Worm (Caenorhabditis elegans): ENCODE measurements around the gene nlp-24.

Gene nlp-24

DNA sequence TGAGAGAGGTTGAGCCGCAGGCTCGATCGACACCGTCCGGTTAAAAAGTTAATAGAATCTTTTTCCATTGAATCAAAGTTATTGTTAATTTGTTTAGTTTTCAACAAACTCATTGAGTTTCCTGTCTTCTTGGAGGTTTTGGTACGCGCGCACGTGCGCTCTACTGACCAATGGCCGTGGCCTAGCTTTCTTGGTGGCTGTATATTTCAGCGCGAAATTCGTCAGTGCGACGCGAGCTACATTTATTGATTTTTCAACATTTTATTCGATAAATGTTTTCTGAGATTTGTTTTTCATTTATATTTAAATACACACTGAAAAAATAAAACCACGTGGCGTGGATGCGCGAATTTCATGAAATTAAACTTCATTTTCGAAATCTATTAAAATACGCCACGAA is 28.0 kb downstream of the nlp-24 start, which contains the start of gene bir-1 (continued):
- TF ChIP-seq athp-1 (tag; optimal IDR thresholded peaks at IDR 0.05) (peak; percentile 52), sea-2 (GFP tag; IDR thresholded peaks at IDR 0.05) (no peak), akir-1 (GFP tag; optimal IDR thresholded peaks at IDR 0.05) (no peak)

DNA sequence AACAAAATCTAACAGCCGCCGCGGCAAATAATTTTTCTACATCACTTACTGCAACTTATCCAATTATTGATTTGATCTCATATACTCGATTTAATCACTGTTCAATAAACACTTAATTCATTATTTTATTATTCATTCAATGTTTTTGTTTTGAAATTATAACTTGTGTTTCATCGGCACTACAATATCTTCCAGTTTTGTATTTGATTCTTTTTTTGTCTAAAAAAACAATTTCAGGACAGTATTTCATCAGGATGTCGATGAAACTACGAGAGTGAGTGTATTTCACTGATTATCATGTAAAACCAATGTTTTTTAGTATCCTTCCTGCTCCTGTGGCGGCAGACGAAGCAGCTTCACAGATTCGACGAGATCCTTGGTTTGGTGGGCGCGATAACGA is 29.1 kb downstream of the nlp-24 start, which contains the start of gene skp-1:
TSS of gene skp-1 (plus strand) at position 238 of the 400 bp plus-strand sequence.
- TF ChIP-seq lin-35 (GFP tag; optimal IDR thresholded peaks at IDR 0.05), result no peak
- no peak for TF ChIP-seq hlh-12 (tag; optimal IDR thresholded peaks at IDR 0.05)
- no peak for TF ChIP-seq Y79H2A.3 (GFP tag; conservative IDR thresholded peaks at IDR 0.05)
- no peak for TF ChIP-seq T07F8.4 (tag; optimal IDR thresholded peaks at IDR 0.05)
- no peak for TF ChIP-seq ztf-28 (GFP tag; IDR thresholded peaks at IDR 0.05)
- TF ChIP-seq pbrm-1 (GFP tag; IDR thresholded peaks at IDR 0.05), result no peak
- no peak for TF ChIP-seq nhr-120 (GFP tag; IDR thresholded peaks at IDR 0.05)
- no peak for TF ChIP-seq egl-44 (GFP tag; IDR thresholded peaks at IDR 0.05)

DNA sequence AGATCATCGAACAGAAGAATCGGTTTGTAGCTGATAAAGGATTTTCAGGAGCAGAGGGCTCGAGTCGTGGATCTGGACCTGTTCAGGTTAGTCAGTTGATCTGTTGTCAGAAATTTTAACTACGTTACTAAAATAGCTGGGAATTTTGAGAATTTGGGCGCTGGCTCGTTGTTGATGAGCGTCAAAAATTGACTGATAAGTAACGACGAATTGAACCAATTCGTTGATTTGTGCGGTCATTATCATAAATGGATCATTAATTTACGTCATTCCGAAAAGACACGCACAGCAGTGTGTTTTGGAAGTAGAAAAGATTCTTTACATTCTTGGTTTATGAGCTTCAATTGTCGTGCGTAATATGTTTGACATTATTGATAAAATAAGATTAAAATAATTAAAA is 31.6 kb downstream of the nlp-24 start:
- TF ChIP-seq B0336.3 (GFP tag; IDR thresholded peaks at IDR 0.05) (no peak), mcd-1 (GFP tag; IDR thresholded peaks at IDR 0.05) (no peak), cebp-2 (GFP tag; IDR thresholded peaks at IDR 0.05) (no peak), hlh-12 (tag; optimal IDR thresholded peaks at IDR 0.05) (no peak), tbp1 (GFP tag; optimal IDR thresholded peaks at IDR 0.05) (no peak), F33H1.4 (GFP tag; IDR thresholded peaks at IDR 0.05) (no peak), efl-1 (GFP tag; optimal IDR thresholded peaks at IDR 0.05) (no peak), gei-17 (GFP tag; optimal IDR thresholded peaks at IDR 0.05) (no peak), nhr-80 (tag; optimal IDR thresholded peaks at IDR 0.05) (no peak)

DNA sequence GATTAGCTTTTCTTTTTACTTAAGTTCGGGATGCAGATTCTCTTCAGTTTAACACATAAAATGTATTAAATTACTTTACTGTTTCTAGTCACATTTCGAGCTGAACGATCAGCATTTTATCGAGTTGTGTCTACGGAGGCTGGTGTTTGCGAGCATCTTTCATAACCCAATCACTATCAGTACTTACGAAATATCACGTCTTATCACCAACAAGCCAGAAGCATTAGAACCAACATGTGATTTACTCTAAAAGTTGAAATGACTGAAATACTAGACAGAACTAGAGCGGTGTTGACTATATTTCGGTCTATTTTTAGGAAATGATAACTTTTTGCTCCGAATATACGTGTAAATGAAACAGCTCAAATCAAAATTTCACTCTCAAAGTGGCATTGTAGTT is 32.3 kb downstream of the nlp-24 start:
- TF ChIP-seq rpc-1 (optimal IDR thresholded peaks at IDR 0.05), result no peak
- TF ChIP-seq rpc-1 (tag; optimal IDR thresholded peaks at IDR 0.05), result no peak
- TF ChIP-seq xnd-1 (tag; optimal IDR thresholded peaks at IDR 0.05), result no peak
- no peak for TF ChIP-seq ztf-18 (tag; optimal IDR thresholded peaks at IDR 0.05)
- no peak for TF ChIP-seq aptf-3 (GFP tag; IDR thresholded peaks at IDR 0.05)
- TF ChIP-seq tbx-9 (tag; optimal IDR thresholded peaks at IDR 0.05; ENCODE audit: borderline replicate concordance), result no peak
- TF ChIP-seq nhr-80 (tag; optimal IDR thresholded peaks at IDR 0.05), result peak; percentile 47
- peak; percentile 88 for TF ChIP-seq cebp-1 (GFP tag; IDR thresholded peaks at IDR 0.05)
- peak; percentile 87 for TF ChIP-seq cebp-1 (tag; optimal IDR thresholded peaks at IDR 0.05)
- TF ChIP-seq nfyb-1 (GFP tag; IDR thresholded peaks at IDR 0.05), result no peak
- TF ChIP-seq rec-8 (tag; optimal IDR thresholded peaks at IDR 0.05), result no peak
- TF ChIP-seq lin-26 (GFP tag; IDR thresholded peaks at IDR 0.05), result no peak
- TF ChIP-seq ceh-91 (GFP tag; IDR thresholded peaks at IDR 0.05), result no peak
- TF ChIP-seq Y53G8AR.9 (GFP tag; conservative IDR thresholded peaks at IDR 0.05), result no peak
- TF ChIP-seq madf-10 (tag; optimal IDR thresholded peaks at IDR 0.05), result no peak
- no peak for TF ChIP-seq B0261.1 (tag; optimal IDR thresholded peaks at IDR 0.05)

DNA sequence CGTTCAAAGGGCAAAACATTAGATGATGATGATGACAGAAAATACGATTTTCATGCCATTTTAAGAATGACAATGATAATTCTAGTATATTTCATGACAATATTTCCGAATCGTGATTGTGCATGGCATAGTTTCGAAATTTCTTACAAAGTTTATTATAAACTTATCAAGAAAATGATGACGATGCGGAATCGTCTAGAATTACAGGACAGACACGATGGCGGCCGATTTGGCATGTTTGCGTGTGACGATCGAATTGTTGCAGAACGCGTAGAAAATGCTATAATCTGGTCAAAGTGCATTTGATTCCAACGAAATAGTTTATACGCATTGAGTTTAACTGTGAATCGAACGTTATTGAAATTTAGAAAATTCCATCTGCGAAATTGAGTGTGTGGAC is 33.1 kb downstream of the nlp-24 start:
- TF ChIP-seq lin-54 (GFP tag; optimal IDR thresholded peaks at IDR 0.05) (no peak), ztf-28 (GFP tag; IDR thresholded peaks at IDR 0.05) (no peak), ceh-40 (GFP tag; IDR thresholded peaks at IDR 0.05) (no peak)
